Fruit fly (Drosophila melanogaster) ovary, adult (tissue): ENCODE data around the gene CG17681.

Source experiments
- CG17801 ChIP-seq: fragments of 200-800 bp; optimal IDR thresholded peaks from 2 replicates; lab custom pipeline; 2019; ENCODE audit warnings: missing biosample characterization, mild to moderate bottlenecking, missing genetic modification characterization, moderate library complexity; ENCODE audit not compliant: partially characterized antibody

CG17681 gene

dm6 chr2L:18144268-18144834, 8.6 kb upstream of the CG17681 start:
- TF ChIP-seq CG17801 (GFP tag; lab: Kevin White, UChicago), result no peak

dm6 chr2L:18145253-18145652, 7.7 kb upstream of the CG17681 start:
- TF ChIP-seq CG17801 (GFP tag; lab: Kevin White, UChicago), result no peak

- no peak for TF ChIP-seq CG17801 (GFP tag; lab: Kevin White, UChicago)
Observed at dm6 chr2L:18145826-18146225, 7.1 kb upstream of the CG17681 start.

- TF ChIP-seq CG17801 (GFP tag; lab: Kevin White, UChicago), result no peak
Observed at dm6 chr2L:18146618-18147099, 6.3 kb upstream of the CG17681 start.

- no peak for TF ChIP-seq CG17801 (GFP tag; lab: Kevin White, UChicago)
Observed at dm6 chr2L:18147511-18148072, 5.3 kb upstream of the CG17681 start.

dm6 chr2L:18148552-18149219, 4.2 kb upstream of the CG17681 start:
- TF ChIP-seq CG17801 (GFP tag; lab: Kevin White, UChicago), result peak; percentile 43

dm6 chr2L:18149903-18150302, 3.0 kb upstream of the CG17681 start:
- TF ChIP-seq CG17801 (GFP tag; lab: Kevin White, UChicago), result no peak

dm6 chr2L:18150393-18151133, 2.4 kb upstream of the CG17681 start:
- TF ChIP-seq CG17801 (GFP tag; lab: Kevin White, UChicago), result no peak

dm6 chr2L:18151134-18151825, 1.6 kb upstream of the CG17681 start:
- TF ChIP-seq CG17801 (GFP tag; lab: Kevin White, UChicago), result no peak

dm6 chr2L:18151826-18152138, 1.1 kb upstream of the CG17681 start:
- TF ChIP-seq CG17801 (GFP tag; lab: Kevin White, UChicago), result no peak

dm6 chr2L:18152172-18152639, 717 bp upstream of the CG17681 start, which contains the start of gene Socs36E:
Gene Socs36E, minus strand, starts transcription at chr2L:18152417.
- TF ChIP-seq CG17801 (GFP tag; lab: Kevin White, UChicago), result peak; percentile 12

- TF ChIP-seq CG17801 (GFP tag; lab: Kevin White, UChicago), result no peak
Observed at dm6 chr2L:18154551-18154950, 1.6 kb downstream of the CG17681 start, which contains the start of gene CG15155. Gene CG15155, plus strand, starts transcription at chr2L:18154851.

- TF ChIP-seq CG17801 (GFP tag; lab: Kevin White, UChicago), result no peak
Observed at dm6 chr2L:18155877-18156276, 3.0 kb downstream of the CG17681 start, which contains the start of gene CG5783. Gene CG5783, plus strand, starts transcription at chr2L:18156043.

dm6 chr2L:18158622-18159043, 5.7 kb downstream of the CG17681 start:
- TF ChIP-seq CG17801 (GFP tag; lab: Kevin White, UChicago), result no peak
